Worm (Caenorhabditis elegans): ENCODE measurements around the gene sftb-6.

DNA sequence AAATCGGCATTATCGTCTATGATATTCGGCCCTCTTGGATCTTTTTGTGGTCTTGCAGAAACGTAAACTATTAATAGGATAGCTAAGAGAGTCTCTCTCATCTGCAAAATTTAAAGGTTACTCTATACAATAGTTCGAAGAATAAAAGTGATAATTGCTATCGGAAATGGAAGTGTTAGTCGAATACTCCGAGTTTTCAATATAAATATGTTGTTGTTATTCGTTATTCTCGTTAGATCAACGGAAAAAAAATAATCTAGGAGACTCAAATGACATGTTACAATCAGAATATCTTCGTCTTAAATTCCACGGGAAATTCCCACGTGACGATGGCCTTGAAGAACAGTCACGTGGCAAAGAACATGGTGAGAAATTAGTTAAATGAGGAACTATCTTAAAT is 43.0 kb upstream of the sftb-6 start, which contains the start of gene tre-5:
- no peak for TF ChIP-seq flt-1 (GFP tag; IDR thresholded peaks at IDR 0.05)
- no peak for TF ChIP-seq sea-1 (GFP tag; conservative IDR thresholded peaks at IDR 0.05)
- TF ChIP-seq pes-1 (GFP tag; IDR thresholded peaks at IDR 0.05) = no peak
- no peak for TF ChIP-seq ama-1 (optimal IDR thresholded peaks at IDR 0.05)
- no peak for TF ChIP-seq ets-7 (tag; optimal IDR thresholded peaks at IDR 0.05)
- TF ChIP-seq tra-4 (tag; optimal IDR thresholded peaks at IDR 0.05) = no peak
- no peak for TF ChIP-seq aly-1 (tag; optimal IDR thresholded peaks at IDR 0.05)
- TF ChIP-seq tbx-11 (GFP tag; IDR thresholded peaks at IDR 0.05) = no peak
